Worm (Caenorhabditis elegans) whole organism, L3 larva: ENCODE data around the gene Y13C8A.1.

Experiments
- ama-1 ChIP-seq: fragments of 150-350 bp; optimal IDR thresholded peaks from 2 replicates; lab custom pipeline; 2018
- ceh-16 ChIP-seq: sonication (generic microtip); optimal IDR thresholded peaks from 2 replicates; lab custom pipeline; 2017; ENCODE audit warnings: missing biosample characterization, missing genetic modification characterization
- elt-1 ChIP-seq: fragments of 150-350 bp; optimal IDR thresholded peaks from 2 replicates; lab custom pipeline; 2014; ENCODE audit warnings: missing biosample characterization, missing genetic modification characterization
- nhr-11 ChIP-seq: fragments of 150-350 bp; optimal IDR thresholded peaks from 2 replicates; lab custom pipeline; 2014; ENCODE audit warnings: missing biosample characterization, missing genetic modification characterization
- nhr-12 ChIP-seq: fragments of 150-350 bp; optimal IDR thresholded peaks from 2 replicates; lab custom pipeline; 2014; ENCODE audit warnings: missing biosample characterization, missing genetic modification characterization
- nhr-25 ChIP-seq: sonication (generic microtip); optimal IDR thresholded peaks from 2 replicates; lab custom pipeline; 2017; ENCODE audit warnings: missing biosample characterization, missing genetic modification characterization
- nhr-76 ChIP-seq: fragments of 150-350 bp; sonication (generic microtip); optimal IDR thresholded peaks from 5 replicates; lab custom pipeline; 2014; ENCODE audit warnings: missing biosample characterization, missing genetic modification characterization
- pha-4 ChIP-seq: fragments of 150-350 bp; optimal IDR thresholded peaks from 2 replicates; lab custom pipeline; 2014; ENCODE audit warnings: missing biosample characterization, missing genetic modification reagents, missing genetic modification characterization
- snpc-4 ChIP-seq: fragments of 150-350 bp; optimal IDR thresholded peaks from 2 replicates; lab custom pipeline; 2014; ENCODE audit warnings: missing biosample characterization, missing genetic modification characterization
- tbx-2 ChIP-seq: sonication (generic microtip); optimal IDR thresholded peaks from 2 replicates; lab custom pipeline; 2016; ENCODE audit warnings: mild to moderate bottlenecking, missing genetic modification characterization, missing compliant biosample characterization
- unc-39 ChIP-seq: sonication (generic microtip); optimal IDR thresholded peaks from 4 replicates; lab custom pipeline; 2017; ENCODE audit warnings: missing biosample characterization, missing genetic modification characterization
- unc-62 ChIP-seq: fragments of 150-350 bp; sonication (generic microtip); optimal IDR thresholded peaks from 4 replicates; lab custom pipeline; 2014; ENCODE audit warnings: missing biosample characterization, missing genetic modification reagents, missing genetic modification characterization
- ztf-11 ChIP-seq: fragments of 150-350 bp; optimal IDR thresholded peaks from 2 replicates; lab custom pipeline; 2014; ENCODE audit warnings: missing biosample characterization, missing genetic modification characterization
- ztf-4 ChIP-seq: fragments of 150-350 bp; optimal IDR thresholded peaks from 2 replicates; lab custom pipeline; 2014; ENCODE audit warnings: missing biosample characterization, missing genetic modification characterization

DNA sequence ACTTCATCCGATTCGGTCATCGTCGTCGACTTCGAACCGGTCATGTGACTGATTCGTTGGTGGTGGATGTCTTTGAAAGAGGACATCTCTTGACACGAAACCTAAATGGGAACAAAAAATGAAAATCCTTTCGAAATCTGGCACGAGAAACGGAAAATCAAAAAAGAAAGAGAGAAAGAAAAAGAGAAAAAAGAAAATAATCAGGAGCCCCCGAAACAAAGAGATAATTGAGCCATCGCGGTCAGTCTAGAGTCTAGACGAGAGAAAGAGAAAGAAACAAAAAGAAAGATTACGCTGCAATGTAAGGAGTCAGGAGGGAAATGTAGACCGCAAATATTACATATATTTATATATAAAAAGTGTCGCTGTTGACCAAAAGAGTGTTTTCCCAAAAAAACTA, 14.6 kb upstream of the Y13C8A.1 start, which contains the start of gene aakg-2:
- TF ChIP-seq pha-4 (tag; lab: Kevin White, UChicago) (peak; percentile 9), nhr-11 (tag; lab: Kevin White, UChicago) (no peak), nhr-25 (tag; lab: Kevin White, UChicago) (no peak), nhr-12 (tag; lab: Kevin White, UChicago) (no peak), ceh-16 (tag; lab: Kevin White, UChicago) (no peak), ztf-11 (tag; lab: Kevin White, UChicago) (no peak), ztf-4 (tag; lab: Kevin White, UChicago) (no peak), unc-62 (GFP tag; lab: Kevin White, UChicago) (no peak), snpc-4 (tag; lab: Kevin White, UChicago) (no peak), elt-1 (tag; lab: Kevin White, UChicago) (no peak), nhr-76 (tag; lab: Kevin White, UChicago) (no peak), unc-39 (no peak), tbx-2 (tag; lab: Kevin White, UChicago) (no peak), ama-1 (lab: Kevin White, UChicago) (no peak)
